Worm (Caenorhabditis elegans): ENCODE data around the gene ztf-16.

The ztf-16 gene

ce11 chrX:4802255-4802654, 9.1 kb downstream of the ztf-16 start:
- TF ChIP-seq ets-5 (GFP tag; IDR thresholded peaks at IDR 0.05) (no peak), ceh-82 (tag; optimal IDR thresholded peaks at IDR 0.05) (no peak), unc-86 (tag; optimal IDR thresholded peaks at IDR 0.05) (no peak), lin-39 (tag; optimal IDR thresholded peaks at IDR 0.05) (peak; percentile 27), nhr-77 (tag; optimal IDR thresholded peaks at IDR 0.05) (no peak), egl-27 (tag; optimal IDR thresholded peaks at IDR 0.05) (no peak), lin-14 (GFP tag; optimal IDR thresholded peaks at IDR 0.05) (peak; percentile 29), ces-1 (GFP tag; optimal IDR thresholded peaks at IDR 0.05) (no peak), mep-1 (tag; optimal IDR thresholded peaks at IDR 0.05) (no peak), mdl-1 (tag; optimal IDR thresholded peaks at IDR 0.05) (no peak), ztf-11 (tag; optimal IDR thresholded peaks at IDR 0.05) (peak in 1 of 2 experiments; percentile 52), aly-2 (tag; optimal IDR thresholded peaks at IDR 0.05) (no peak), tbx-2 (tag; optimal IDR thresholded peaks at IDR 0.05) (peak; percentile 67), nhr-71 (tag; optimal IDR thresholded peaks at IDR 0.05) (no peak), skn-1 (tag; optimal IDR thresholded peaks at IDR 0.05) (no peak)

ce11 chrX:4800892-4801291, 10.4 kb downstream of the ztf-16 start:
- TF ChIP-seq nhr-19 (GFP tag; conservative IDR thresholded peaks at IDR 0.05) (no peak), lir-3 (tag; optimal IDR thresholded peaks at IDR 0.05; ENCODE audit: poor library complexity) (no peak), unc-62 (GFP tag; optimal IDR thresholded peaks at IDR 0.05) (no peak), fkh-4 (tag; optimal IDR thresholded peaks at IDR 0.05; ENCODE audit: borderline replicate concordance) (no peak), nhr-71 (tag; optimal IDR thresholded peaks at IDR 0.05) (no peak), efl-1 (optimal IDR thresholded peaks at IDR 0.05) (no peak), efl-1 (GFP tag; optimal IDR thresholded peaks at IDR 0.05 in 1 of 2) (peak in 1 of 2 experiments; percentile 44), unc-30 (tag; optimal IDR thresholded peaks at IDR 0.05) (no peak), nhr-76 (tag; optimal IDR thresholded peaks at IDR 0.05) (no peak)

- TF ChIP-seq egl-13 (tag; optimal IDR thresholded peaks at IDR 0.05) (no peak), ztf-11 (tag; optimal IDR thresholded peaks at IDR 0.05) (no peak), aha-1 (tag; optimal IDR thresholded peaks at IDR 0.05) (no peak), nhr-47 (tag; optimal IDR thresholded peaks at IDR 0.05) (no peak), fkh-10 (GFP tag; optimal IDR thresholded peaks at IDR 0.05) (no peak), elt-3 (tag; optimal IDR thresholded peaks at IDR 0.05) (no peak), ceh-8 (GFP tag; optimal IDR thresholded peaks at IDR 0.05) (no peak), nhr-237 (tag; optimal IDR thresholded peaks at IDR 0.05) (no peak)
Measured at ce11 chrX:4800078-4800621, 11.2 kb downstream of the ztf-16 start, which contains the start of gene mig-13. TSS of gene mig-13 (minus strand) at chrX:4800128.

ce11 chrX:4795329-4795728, 16.0 kb downstream of the ztf-16 start:
- TF ChIP-seq nhr-12 (tag; optimal IDR thresholded peaks at IDR 0.05) (no peak), lin-13 (GFP tag; optimal IDR thresholded peaks at IDR 0.05) (no peak), alr-1 (tag; optimal IDR thresholded peaks at IDR 0.05; ENCODE audit: borderline replicate concordance) (no peak), tlp-1 (tag; optimal IDR thresholded peaks at IDR 0.05) (peak; percentile 47), sptf-1 (tag; optimal IDR thresholded peaks at IDR 0.05) (no peak), aly-2 (tag; optimal IDR thresholded peaks at IDR 0.05) (no peak), nhr-20 (tag; optimal IDR thresholded peaks at IDR 0.05) (peak; percentile 33), lin-39 (tag; optimal IDR thresholded peaks at IDR 0.05) (no peak), nhr-11 (tag; optimal IDR thresholded peaks at IDR 0.05) (no peak), nhr-71 (tag; optimal IDR thresholded peaks at IDR 0.05) (peak; percentile 48), nhr-90 (tag; optimal IDR thresholded peaks at IDR 0.05; ENCODE audit: poor library complexity) (peak; percentile 41), ceh-82 (tag; optimal IDR thresholded peaks at IDR 0.05) (no peak), ces-1 (GFP tag; optimal IDR thresholded peaks at IDR 0.05) (no peak), sox-4 (tag; optimal IDR thresholded peaks at IDR 0.05) (no peak), nhr-28 (tag; optimal IDR thresholded peaks at IDR 0.05) (no peak), ceh-90 (tag; optimal IDR thresholded peaks at IDR 0.05) (no peak), efl-1 (optimal IDR thresholded peaks at IDR 0.05) (no peak), efl-1 (GFP tag; optimal IDR thresholded peaks at IDR 0.05 in 1 of 2) (peak in 1 of 2 experiments; percentile 69), ama-1 (optimal IDR thresholded peaks at IDR 0.05) (no peak), nhr-19 (GFP tag; conservative IDR thresholded peaks at IDR 0.05) (no peak; the same call in 1 of the 2 replicates), ceh-88 (GFP tag; IDR thresholded peaks at IDR 0.05) (no peak), unc-130 (tag; optimal IDR thresholded peaks at IDR 0.05) (no peak), elt-3 (tag; optimal IDR thresholded peaks at IDR 0.05) (peak in 1 of 6 experiments; percentile 36), zag-1 (tag; optimal IDR thresholded peaks at IDR 0.05) (no peak), isw-1 (GFP tag; IDR thresholded peaks at IDR 0.05) (no peak), sup-37 (GFP tag; optimal IDR thresholded peaks at IDR 0.05) (no peak), lin-35 (GFP tag; optimal IDR thresholded peaks at IDR 0.05) (peak in 1 of 2 experiments; percentile 63)

Measured in whole organism, L1 larva.